Worm (Caenorhabditis elegans): ENCODE data around the gene srsx-36.
"Not testable (repeated sequence)": the region's sequence is repeated elsewhere in the genome, so short reads cannot be mapped to it uniquely, and the experiment has no call there.

DNA sequence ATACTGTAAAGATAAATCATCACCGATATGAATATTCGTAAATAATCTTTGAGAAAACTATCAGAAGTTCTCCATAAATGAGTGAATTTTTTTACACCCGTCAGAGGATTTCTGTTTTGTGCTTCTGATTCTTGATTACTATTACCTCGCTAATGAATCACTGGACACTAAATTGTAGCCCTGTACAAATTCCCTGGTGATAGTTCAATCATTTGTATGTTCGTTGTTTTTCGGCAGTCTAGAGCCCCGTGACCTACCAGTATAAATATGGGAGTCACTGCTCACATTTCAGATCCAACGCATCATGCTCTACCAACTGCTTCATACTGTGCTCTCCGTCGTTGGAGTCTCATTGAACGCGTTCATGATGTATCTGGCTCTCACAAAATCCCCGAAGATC lies 6.4 kb downstream of the srsx-36 start, which contains the start of gene srd-27:
- TF ChIP-seq lin-39 (tag; optimal IDR thresholded peaks at IDR 0.05); ztf-11 (tag; optimal IDR thresholded peaks at IDR 0.05); pha-4 (GFP tag; IDR thresholded peaks at IDR 0.05); pha-4 (tag; optimal IDR thresholded peaks at IDR 0.05); nhr-77 (tag; optimal IDR thresholded peaks at IDR 0.05); unc-62 (GFP tag; optimal IDR thresholded peaks at IDR 0.05 in 1 of 2); unc-62 (tag; optimal IDR thresholded peaks at IDR 0.05); fos-1 (tag; optimal IDR thresholded peaks at IDR 0.05): not testable (repeated sequence)
